Fruit fly (Drosophila melanogaster) whole organism, embryonic: ENCODE measurements around the gene CG4611.
A peak's percentile ranks its signal among the peaks of the same experiment; 100 is the strongest.

Source experiments
- Atf-2 ChIP-seq: fragments of 200-800 bp; sonication (Bioruptor generic); optimal IDR thresholded peaks from 2 replicates; lab custom pipeline; 2016; ENCODE audit warnings: missing biosample characterization, missing genetic modification characterization
- C15 ChIP-seq: fragments of 200-800 bp; sonication (Bioruptor generic); IDR thresholded peaks from 3 replicates; pipeline ENCODE4 v1.3.6; 2022; ENCODE audit warnings: missing biosample characterization, missing genetic modification characterization
- CG10366 ChIP-seq: fragments of 200-800 bp; sonication (Bioruptor generic); IDR thresholded peaks from 2 replicates; pipeline ENCODE4 v1.3.6; 2022; ENCODE audit warnings: missing biosample characterization, missing genetic modification characterization
- CG10979 ChIP-seq: fragments of 200-800 bp; sonication (Bioruptor generic); optimal IDR thresholded peaks from 2 replicates; lab custom pipeline; 2018; ENCODE audit warnings: missing biosample characterization, mild to moderate bottlenecking, missing genetic modification characterization, moderate library complexity
- CG16813 ChIP-seq: fragments of 200-800 bp; sonication (Bioruptor generic); IDR thresholded peaks from 3 replicates; pipeline ENCODE4 v1.3.6; 2022; ENCODE audit warnings: missing biosample characterization, missing genetic modification characterization; ENCODE audit not compliant: partially characterized antibody
- CG16863 ChIP-seq: fragments of 200-800 bp; sonication (Bioruptor generic); optimal IDR thresholded peaks from 3 replicates; lab custom pipeline; 2016; ENCODE audit warnings: missing biosample characterization, missing genetic modification characterization
- CG17359 ChIP-seq: fragments of 200-800 bp; sonication (Bioruptor generic); optimal IDR thresholded peaks from 3 replicates; lab custom pipeline; 2018; ENCODE audit warnings: missing biosample characterization, mild to moderate bottlenecking, missing genetic modification characterization, moderate library complexity
- CG18599 ChIP-seq: fragments of 200-800 bp; sonication (Bioruptor generic); optimal IDR thresholded peaks from 3 replicates; lab custom pipeline; 2017; ENCODE audit warnings: missing biosample characterization, missing genetic modification characterization, mild to moderate bottlenecking, moderate library complexity, missing genetic modification reagents
- CG2129 ChIP-seq: fragments of 200-800 bp; sonication (Bioruptor generic); IDR thresholded peaks from 2 replicates; pipeline ENCODE4 v1.3.6; 2022; ENCODE audit warnings: missing biosample characterization, missing genetic modification characterization; ENCODE audit not compliant: partially characterized antibody
- CG33557 ChIP-seq: fragments of 200-800 bp; sonication (Bioruptor generic); optimal IDR thresholded peaks from 2 replicates; lab custom pipeline; 2019; ENCODE audit warnings: missing biosample characterization, mild to moderate bottlenecking, missing genetic modification characterization, moderate library complexity
- CG42726 ChIP-seq: fragments of 200-800 bp; sonication (Bioruptor generic); IDR thresholded peaks from 2 replicates; pipeline ENCODE4 v1.3.6; 2022; ENCODE audit warnings: missing biosample characterization, missing genetic modification characterization; ENCODE audit not compliant: partially characterized antibody
- CG6175 ChIP-seq: fragments of 200-800 bp; sonication (Bioruptor generic); IDR thresholded peaks from 3 replicates; pipeline ENCODE4 v1.3.6; 2022; ENCODE audit warnings: missing biosample characterization, missing genetic modification characterization
- CG7928 ChIP-seq: fragments of 200-800 bp; sonication (Bioruptor generic); optimal IDR thresholded peaks from 2 replicates; lab custom pipeline; 2017; ENCODE audit warnings: missing biosample characterization, mild to moderate bottlenecking, missing genetic modification characterization
- CG7963 ChIP-seq: fragments of 200-800 bp; sonication (Bioruptor generic); IDR thresholded peaks from 3 replicates; pipeline ENCODE4 v1.3.6; 2022; ENCODE audit warnings: missing biosample characterization, missing genetic modification characterization; ENCODE audit not compliant: partially characterized antibody
- CG8924 ChIP-seq: fragments of 200-800 bp; optimal IDR thresholded peaks from 3 replicates; lab custom pipeline; 2019; ENCODE audit warnings: missing biosample characterization, mild to moderate bottlenecking, missing genetic modification characterization, moderate library complexity
- CG9609 ChIP-seq: fragments of 200-800 bp; sonication (Bioruptor generic); optimal IDR thresholded peaks from 3 replicates; lab custom pipeline; 2016; ENCODE audit warnings: missing biosample characterization, missing genetic modification characterization
- E2f1 ChIP-seq: fragments of 200-800 bp; sonication (Bioruptor generic); IDR thresholded peaks from 2 replicates; pipeline ENCODE4 v1.3.6; 2022; ENCODE audit warnings: missing biosample characterization, missing genetic modification characterization
- ERR ChIP-seq: fragments of 200-800 bp; sonication (Bioruptor generic); optimal IDR thresholded peaks from 2 replicates; lab custom pipeline; 2016; ENCODE audit warnings: missing biosample characterization, missing genetic modification characterization
- HmgZ ChIP-seq: fragments of 200-800 bp; sonication (Bioruptor generic); optimal IDR thresholded peaks from 2 replicates; lab custom pipeline; 2018; ENCODE audit warnings: missing biosample characterization, mild to moderate bottlenecking, missing genetic modification characterization
- Hmx ChIP-seq: fragments of 200-800 bp; sonication (Bioruptor generic); optimal IDR thresholded peaks from 2 replicates; lab custom pipeline; 2016; ENCODE audit warnings: missing biosample characterization, missing genetic modification characterization
- Hr39 ChIP-seq: fragments of >200 bp; optimal IDR thresholded peaks from 2 replicates; lab custom pipeline; 2017
- Lhr ChIP-seq: fragments of 200-800 bp; sonication (Bioruptor generic); optimal IDR thresholded peaks from 3 replicates; lab custom pipeline; 2017; ENCODE audit warnings: mild to moderate bottlenecking, missing biosample characterization, missing genetic modification reagents, missing genetic modification characterization
- Lim3 ChIP-seq: fragments of 200-800 bp; sonication (Bioruptor generic); IDR thresholded peaks from 2 replicates; pipeline ENCODE4 v1.3.6; 2022; ENCODE audit warnings: missing biosample characterization, missing genetic modification characterization
- NC2α ChIP-seq: fragments of 200-800 bp; sonication (Bioruptor generic); optimal IDR thresholded peaks from 2 replicates; lab custom pipeline; 2016; ENCODE audit warnings: missing biosample characterization, missing genetic modification characterization
- Opbp ChIP-seq: fragments of 200-800 bp; sonication (Bioruptor generic); IDR thresholded peaks from 3 replicates; pipeline ENCODE4 v1.3.6; 2022; ENCODE audit warnings: missing biosample characterization, missing genetic modification characterization; ENCODE audit not compliant: partially characterized antibody
- Scr ChIP-seq: fragments of 200-800 bp; sonication (Bioruptor generic); IDR thresholded peaks from 2 replicates; pipeline ENCODE4 v1.3.6; 2022; ENCODE audit warnings: missing biosample characterization, missing genetic modification characterization; ENCODE audit not compliant: partially characterized antibody
- Six4 ChIP-seq: fragments of 200-800 bp; sonication (Bioruptor generic); optimal IDR thresholded peaks from 2 replicates; lab custom pipeline; 2016; ENCODE audit warnings: missing biosample characterization, missing genetic modification characterization
- ap ChIP-seq: fragments of 200-800 bp; sonication (Bioruptor generic); IDR thresholded peaks from 2 replicates; pipeline ENCODE4 v1.3.6; 2022; ENCODE audit warnings: missing biosample characterization, missing genetic modification characterization
- bbx ChIP-seq: fragments of 200-800 bp; sonication (Bioruptor generic); IDR thresholded peaks from 2 replicates; pipeline ENCODE4 v1.3.6; 2022; ENCODE audit warnings: missing biosample characterization, missing genetic modification characterization; ENCODE audit not compliant: partially characterized antibody
- cato ChIP-seq: fragments of 200-800 bp; sonication (Bioruptor generic); optimal IDR thresholded peaks from 2 replicates; lab custom pipeline; 2016; ENCODE audit warnings: missing biosample characterization, missing genetic modification characterization, borderline replicate concordance
- dan ChIP-seq: fragments of 200-800 bp; sonication (Bioruptor generic); IDR thresholded peaks from 2 replicates; pipeline ENCODE4 v1.3.6; 2022; ENCODE audit warnings: missing biosample characterization, missing genetic modification characterization
- dm ChIP-seq: fragments of 200-800 bp; sonication (Bioruptor generic); optimal IDR thresholded peaks from 3 replicates; lab custom pipeline; 2016; ENCODE audit warnings: missing biosample characterization, missing genetic modification characterization
- eve ChIP-seq, 2 experiments: fragments of >200 bp; optimal IDR thresholded peaks; 2 replicates each; lab custom pipeline; 2017; ENCODE audit warnings: missing biosample characterization in 2 of 2, missing genetic modification characterization in 2 of 2
- kni ChIP-seq: fragments of 200-800 bp; sonication (Bioruptor generic); optimal IDR thresholded peaks from 3 replicates; lab custom pipeline; 2017; ENCODE audit warnings: mild to moderate bottlenecking, missing biosample characterization, missing genetic modification reagents, missing genetic modification characterization
- lmd ChIP-seq: fragments of 200-800 bp; sonication (Bioruptor generic); IDR thresholded peaks from 2 replicates; pipeline ENCODE4 v1.3.6; 2022; ENCODE audit warnings: missing biosample characterization, missing genetic modification characterization
- lola ChIP-seq, 3 experiments: fragments of >200 bp in 2 of 3; fragments of 200-800 bp in 1 of 3; sonication (Bioruptor generic) in 1 of 3; optimal IDR thresholded peaks; 2 replicates each; lab custom pipeline; 2017 to 2019; ENCODE audit warnings: missing biosample characterization in 3 of 3, missing genetic modification characterization in 3 of 3, mild to moderate bottlenecking in 1 of 3, moderate library complexity in 1 of 3
- pan ChIP-seq, 4 experiments: fragments of >200 bp in 3 of 4; fragments of 200-800 bp in 1 of 4; sonication (Bioruptor generic) in 1 of 4; optimal IDR thresholded peaks in 3 of 4; IDR thresholded peaks in 1 of 4; 2 replicates each; pipeline versions ENCODE4 v1.3.6 to Lab custom; 2017 to 2022; ENCODE audit warnings: missing biosample characterization in 2 of 4, missing genetic modification characterization in 2 of 4, mixed read lengths in 1 of 4
- pb ChIP-seq: fragments of 200-800 bp; sonication (Bioruptor generic); optimal IDR thresholded peaks from 3 replicates; lab custom pipeline; 2016; ENCODE audit warnings: missing biosample characterization, missing genetic modification characterization
- peb ChIP-seq: fragments of 200-800 bp; sonication (Bioruptor generic); IDR thresholded peaks from 2 replicates; pipeline ENCODE4 v1.3.6; 2022; ENCODE audit warnings: missing biosample characterization, missing genetic modification characterization
- pfk ChIP-seq: fragments of 200-800 bp; sonication (Bioruptor generic); optimal IDR thresholded peaks from 2 replicates; lab custom pipeline; 2018; ENCODE audit warnings: missing biosample characterization, mild to moderate bottlenecking, missing genetic modification characterization, moderate library complexity
- pnt ChIP-seq: fragments of 200-800 bp; sonication (Bioruptor generic); optimal IDR thresholded peaks from 3 replicates; lab custom pipeline; 2016; ENCODE audit warnings: missing biosample characterization, missing genetic modification characterization
- row ChIP-seq: fragments of 200-800 bp; sonication (Bioruptor generic); IDR thresholded peaks from 3 replicates; pipeline ENCODE4 v1.3.6; 2022; ENCODE audit warnings: missing biosample characterization, missing genetic modification characterization
- run ChIP-seq: fragments of 200-800 bp; sonication (Bioruptor generic); optimal IDR thresholded peaks from 3 replicates; lab custom pipeline; 2018; ENCODE audit warnings: missing biosample characterization, mild to moderate bottlenecking, missing genetic modification characterization
- seq ChIP-seq: fragments of 200-800 bp; sonication (Bioruptor generic); IDR thresholded peaks from 2 replicates; pipeline ENCODE4 v1.3.6; 2022; ENCODE audit warnings: missing biosample characterization, missing genetic modification characterization
- sna ChIP-seq: fragments of 200-800 bp; sonication (Bioruptor generic); IDR thresholded peaks from 2 replicates; pipeline ENCODE4 v1.3.6; 2022; ENCODE audit warnings: missing biosample characterization, missing genetic modification characterization; ENCODE audit not compliant: partially characterized antibody
- sr ChIP-seq: fragments of 200-800 bp; sonication (Bioruptor generic); IDR thresholded peaks from 3 replicates; pipeline ENCODE4 v1.3.6; 2022; ENCODE audit warnings: missing biosample characterization, missing genetic modification characterization
- ttk ChIP-seq: fragments of 200-800 bp; sonication (Bioruptor generic); IDR thresholded peaks from 2 replicates; pipeline ENCODE4 v2.1.2; 2022; ENCODE audit warnings: missing biosample characterization, missing genetic modification characterization
- zen ChIP-seq: fragments of 200-800 bp; sonication (Bioruptor generic); optimal IDR thresholded peaks from 3 replicates; lab custom pipeline; 2018; ENCODE audit warnings: missing biosample characterization, mild to moderate bottlenecking, missing genetic modification characterization, moderate library complexity

Gene CG4611

dm6 chr3L:5186807-5187571 is 50.8 kb downstream of the CG4611 start (continued):
- TF ChIP-seq E2f1 (peak; percentile 90), ap (peak; percentile 76), lola (GFP tag; optimal IDR thresholded peaks at IDR 0.05; lab: Kevin White, UChicago) (peak in 1 of 3 experiments; percentile 88), peb (GFP tag; lab: Robert Waterston, UW) (peak; percentile 84), CG10366 (GFP tag; lab: Robert Waterston, UW) (peak; percentile 86), CG17359 (tag; lab: Kevin White, UChicago) (peak; percentile 95), Scr (no peak), Lim3 (peak; percentile 76), CG16863 (peak; percentile 87), dan (GFP tag; lab: Robert Waterston, UW) (no peak; the same call in 1 of the 2 replicates), Hr39 (no peak), Opbp (GFP tag; lab: Robert Waterston, UW) (no peak), zen (tag; lab: Kevin White, UChicago) (peak; percentile 91), run (tag; lab: Kevin White, UChicago) (peak; percentile 85), CG9609 (peak; percentile 82), lmd (GFP tag; lab: Robert Waterston, UW) (peak; percentile 91), pan (optimal IDR thresholded peaks at IDR 0.05; lab: Kevin White, UChicago) (no peak), pan (GFP tag; optimal IDR thresholded peaks at IDR 0.05 in 1 of 2, IDR thresholded peaks at IDR 0.05 in 1 of 2) (peak in 1 of 2 experiments; percentile 92), NC2α (GFP tag; lab: Kevin White, UChicago) (peak; percentile 59), pb (peak; percentile 84), ERR (GFP tag; lab: Kevin White, UChicago) (peak; percentile 74), dm (peak; percentile 80), HmgZ (peak; percentile 88), seq (GFP tag; lab: Robert Waterston, UW) (peak; percentile 77), pnt (GFP tag; lab: Kevin White, UChicago) (peak; percentile 87), pfk (GFP tag; lab: Kevin White, UChicago) (no peak), eve (GFP tag; optimal IDR thresholded peaks at IDR 0.05; lab: Kevin White, UChicago) (peak in 1 of 2 experiments; percentile 90), CG8924 (tag; lab: Kevin White, UChicago) (peak; percentile 89), bbx (GFP tag; lab: Robert Waterston, UW) (no peak), CG10979 (tag; lab: Kevin White, UChicago) (peak; percentile 93), row (GFP tag; lab: Robert Waterston, UW) (peak; percentile 89), sna (GFP tag; lab: Robert Waterston, UW) (no peak), sr (peak; percentile 59; the same call in 1 of the 3 replicates), kni (GFP tag; lab: Kevin White, UChicago) (no peak), CG18599 (peak; percentile 92), Lhr (GFP tag; lab: Kevin White, UChicago) (peak; percentile 68), Hmx (GFP tag; lab: Kevin White, UChicago) (peak; percentile 46), Six4 (GFP tag; lab: Kevin White, UChicago) (peak; percentile 87), CG6175 (GFP tag; lab: Robert Waterston, UW) (peak; percentile 74; the same call in 2 of the 3 replicates), CG2129 (GFP tag; lab: Robert Waterston, UW) (no peak), CG16813 (no peak), CG42726 (no peak), Atf-2 (GFP tag; lab: Kevin White, UChicago) (peak; percentile 85), cato (GFP tag; lab: Kevin White, UChicago) (peak; percentile 87), C15 (GFP tag; lab: Robert Waterston, UW) (peak; percentile 11; the same call in 1 of the 3 replicates), CG7928 (GFP tag; lab: Kevin White, UChicago) (peak; percentile 51), ttk (peak; percentile 91), CG7963 (no peak), CG33557 (GFP tag; lab: Kevin White, UChicago) (peak; percentile 53)
